Worm (Caenorhabditis elegans): ENCODE measurements around the gene zip-11.

Gene zip-11

DNA sequence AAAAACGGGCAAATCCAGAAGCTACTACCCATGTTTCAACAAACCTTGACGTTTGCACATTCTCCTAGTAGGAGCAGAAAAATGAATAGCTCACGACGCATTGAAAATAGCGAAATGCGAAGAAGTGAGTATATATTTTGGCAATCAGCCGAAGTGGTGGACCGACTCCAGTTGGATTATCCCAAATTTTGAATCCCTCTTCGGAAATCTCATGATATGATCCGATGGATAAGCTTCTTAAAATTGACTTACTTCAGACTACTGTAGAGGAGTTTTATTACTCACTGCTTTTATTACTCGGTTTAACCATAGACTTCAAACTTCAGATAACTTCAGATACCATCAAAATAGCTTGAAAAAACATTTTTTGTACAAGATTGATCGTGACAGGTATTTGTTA is 21.8 kb upstream of the zip-11 start, which contains the start of gene gcy-23:
TSS of gene gcy-23 (minus strand) at position 101 of the 400 bp plus-strand sequence.
- TF ChIP-seq jun-1 (tag; optimal IDR thresholded peaks at IDR 0.05), result no peak
- TF ChIP-seq mdl-1 (tag; optimal IDR thresholded peaks at IDR 0.05), result no peak
- TF ChIP-seq efl-1 (optimal IDR thresholded peaks at IDR 0.05), result no peak
- TF ChIP-seq efl-1 (GFP tag; optimal IDR thresholded peaks at IDR 0.05 in 1 of 2), result no peak
- TF ChIP-seq F16B12.6 (tag; optimal IDR thresholded peaks at IDR 0.05), result no peak
- TF ChIP-seq egl-27 (tag; optimal IDR thresholded peaks at IDR 0.05), result no peak
- TF ChIP-seq egl-13 (tag; optimal IDR thresholded peaks at IDR 0.05), result no peak
- TF ChIP-seq ztf-11 (tag; optimal IDR thresholded peaks at IDR 0.05), result no peak
- TF ChIP-seq aha-1 (tag; optimal IDR thresholded peaks at IDR 0.05), result no peak
- no peak for TF ChIP-seq xbp-1 (tag; optimal IDR thresholded peaks at IDR 0.05)
- no peak for TF ChIP-seq ceh-8 (GFP tag; optimal IDR thresholded peaks at IDR 0.05)
- no peak for TF ChIP-seq ztf-4 (tag; optimal IDR thresholded peaks at IDR 0.05)
- no peak for TF ChIP-seq elt-3 (tag; optimal IDR thresholded peaks at IDR 0.05)
- TF ChIP-seq dsc-1 (tag; optimal IDR thresholded peaks at IDR 0.05), result no peak

DNA sequence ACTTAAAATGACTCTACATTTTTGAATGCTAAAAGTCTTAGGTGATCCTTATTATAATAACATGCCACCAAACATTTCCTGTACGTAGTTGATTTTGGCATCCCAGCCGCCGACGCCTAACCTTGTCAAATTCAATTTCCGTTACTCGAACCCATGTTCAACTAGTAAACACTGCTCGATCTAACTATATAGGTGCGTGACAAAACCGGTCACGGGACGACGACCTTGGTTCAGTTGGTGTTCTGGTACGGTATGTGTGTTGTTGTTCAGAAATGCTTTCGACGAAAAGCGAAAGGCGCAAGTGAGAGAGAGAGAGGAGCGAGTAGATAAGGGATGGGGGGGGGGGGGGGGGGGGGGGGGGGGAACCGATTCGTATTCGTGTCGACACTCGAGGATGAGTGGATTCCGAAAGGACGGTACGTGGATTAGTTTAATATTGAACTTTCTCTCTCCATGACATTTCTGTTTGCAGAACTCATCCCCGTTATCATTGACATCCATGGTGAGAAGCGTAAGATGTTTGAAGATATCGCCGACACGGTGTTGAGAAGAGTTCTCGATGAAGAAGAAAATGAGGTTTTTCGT is 19.0 kb upstream of the zip-11 start, which contains the start of gene W08E12.8:
TSS of gene W08E12.8 (plus strand) at position 395 of the 585 bp plus-strand sequence.
- TF ChIP-seq nhr-85 (tag), result peak; percentile 70
- no peak for TF ChIP-seq ets-5 (GFP tag; IDR thresholded peaks at IDR 0.05)
- peak; percentile 5 for TF ChIP-seq snu-23 (GFP tag; optimal IDR thresholded peaks at IDR 0.05)
- TF ChIP-seq lin-13 (GFP tag; optimal IDR thresholded peaks at IDR 0.05), result no peak
- peak; percentile 26 for TF ChIP-seq blmp-1 (tag; optimal IDR thresholded peaks at IDR 0.05)
- TF ChIP-seq grh-1 (GFP tag; IDR thresholded peaks at IDR 0.05), result no peak
- TF ChIP-seq vab-15 (tag; optimal IDR thresholded peaks at IDR 0.05), result no peak
- TF ChIP-seq nhr-237 (tag; optimal IDR thresholded peaks at IDR 0.05), result no peak
- no peak for TF ChIP-seq lin-39 (tag; optimal IDR thresholded peaks at IDR 0.05)

DNA sequence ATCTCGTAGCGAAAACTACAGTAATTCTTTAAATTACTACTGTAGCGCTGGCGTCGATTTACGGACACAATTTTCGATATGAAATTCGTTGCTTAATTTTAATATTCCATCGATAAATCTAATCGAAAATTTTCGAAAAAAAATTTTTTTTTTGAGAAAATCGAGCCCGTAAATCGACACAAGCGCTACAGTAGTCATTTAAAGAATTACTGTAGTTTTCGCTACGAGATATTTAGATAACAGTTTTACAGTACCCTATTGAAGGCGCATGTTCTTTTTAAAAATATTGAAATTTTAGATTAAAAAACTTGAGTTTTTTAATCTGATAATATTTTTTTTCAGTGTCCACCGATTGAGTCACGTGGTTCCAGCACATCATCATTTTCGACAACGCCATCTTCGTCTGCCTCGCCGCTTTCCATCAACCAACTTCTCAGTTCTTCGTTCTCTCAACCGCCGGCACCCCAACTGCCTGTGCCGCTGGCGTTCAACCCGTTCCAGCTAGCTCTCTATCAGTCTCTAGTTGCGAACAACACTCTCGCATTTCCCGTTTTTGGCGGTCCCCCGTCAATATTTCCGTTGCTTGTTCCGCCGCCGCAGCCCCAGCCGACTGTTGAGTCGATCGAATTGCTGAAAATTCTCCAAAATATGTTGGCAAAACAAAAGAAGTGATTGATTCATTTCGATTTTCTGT is 17.1 kb upstream of the zip-11 start:
- TF ChIP-seq efl-1 (optimal IDR thresholded peaks at IDR 0.05) (no peak), efl-1 (GFP tag; optimal IDR thresholded peaks at IDR 0.05 in 1 of 2) (peak in 1 of 2 experiments; percentile 79), nhr-76 (tag; optimal IDR thresholded peaks at IDR 0.05) (no peak), alr-1 (tag; optimal IDR thresholded peaks at IDR 0.05; ENCODE audit: borderline replicate concordance) (peak; percentile 62), swsn-7 (tag; optimal IDR thresholded peaks at IDR 0.05) (no peak), elt-3 (tag; optimal IDR thresholded peaks at IDR 0.05) (no peak)

DNA sequence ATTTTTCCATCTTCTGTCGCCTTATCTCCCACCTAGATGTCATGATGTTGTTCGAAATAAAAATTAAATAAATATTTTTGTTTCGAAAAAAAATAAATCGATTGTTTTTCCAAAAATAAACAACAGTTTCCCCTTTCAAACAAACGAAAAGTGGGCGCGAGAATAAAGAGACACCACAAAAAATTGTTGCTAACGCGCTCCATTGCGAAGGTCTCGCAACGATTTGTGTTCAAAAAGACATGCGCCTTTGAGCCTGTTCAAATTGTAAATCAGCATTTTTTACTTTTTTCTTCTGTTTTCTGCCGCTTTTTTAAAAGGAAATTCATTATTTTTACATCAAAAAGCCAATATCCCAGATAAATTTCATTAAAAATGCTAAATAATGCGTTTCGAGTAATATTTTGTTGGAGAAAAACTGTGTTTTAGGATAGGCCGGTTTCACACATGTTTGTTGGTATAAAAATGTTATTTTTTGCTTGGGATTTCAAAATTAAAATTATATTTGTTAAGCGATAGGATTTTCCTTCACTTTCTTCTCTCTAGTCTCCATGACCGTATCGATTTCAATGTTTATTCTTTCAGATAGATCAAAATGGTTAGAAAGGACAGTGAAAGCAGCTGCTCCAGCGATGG is 16.4 kb upstream of the zip-11 start, which contains the start of gene W08E12.7:
TSS of gene W08E12.7 (plus strand) at position 583 of the 633 bp plus-strand sequence.
- TF ChIP-seq C04F5.9 (tag; optimal IDR thresholded peaks at IDR 0.05), result peak; percentile 80
- no peak for TF ChIP-seq nhr-76 (tag; optimal IDR thresholded peaks at IDR 0.05)
- TF ChIP-seq unc-62 (GFP tag; optimal IDR thresholded peaks at IDR 0.05), result no peak
- no peak for TF ChIP-seq nhr-28 (tag; optimal IDR thresholded peaks at IDR 0.05)
- TF ChIP-seq hlh-4 (tag; optimal IDR thresholded peaks at IDR 0.05), result no peak
- peak; percentile 93 to 94 (median 93) for TF ChIP-seq dpl-1 (GFP tag; optimal IDR thresholded peaks at IDR 0.05)
- peak; percentile 89 for TF ChIP-seq unc-86 (tag; optimal IDR thresholded peaks at IDR 0.05)
- TF ChIP-seq ceh-8 (GFP tag; optimal IDR thresholded peaks at IDR 0.05), result peak; percentile 54
- peak in 1 of 2 experiments; percentile 96 for TF ChIP-seq mdl-1 (tag; optimal IDR thresholded peaks at IDR 0.05)
- peak; percentile 84 for TF ChIP-seq aly-2 (tag; optimal IDR thresholded peaks at IDR 0.05)
- peak; percentile 89 for TF ChIP-seq hpl-2 (GFP tag; optimal IDR thresholded peaks at IDR 0.05)
- peak; percentile 94 for TF ChIP-seq nhr-20 (tag; optimal IDR thresholded peaks at IDR 0.05)
- TF ChIP-seq mep-1 (tag; optimal IDR thresholded peaks at IDR 0.05), result peak; percentile 99
- TF ChIP-seq ztf-11 (tag; optimal IDR thresholded peaks at IDR 0.05), result peak in 1 of 2 experiments; percentile 78
- peak; percentile 98 for TF ChIP-seq unc-130 (tag; optimal IDR thresholded peaks at IDR 0.05)
- no peak for TF ChIP-seq fkh-4 (tag; optimal IDR thresholded peaks at IDR 0.05; ENCODE audit: borderline replicate concordance)
- TF ChIP-seq mab-9 (GFP tag; IDR thresholded peaks at IDR 0.05), result peak; percentile 82
- TF ChIP-seq egl-27 (tag; optimal IDR thresholded peaks at IDR 0.05), result no peak
- TF ChIP-seq ceh-88 (GFP tag; IDR thresholded peaks at IDR 0.05), result peak; percentile 85
- peak; percentile 97 for TF ChIP-seq fkh-8 (tag; optimal IDR thresholded peaks at IDR 0.05)
- TF ChIP-seq C16A3.4 (tag; optimal IDR thresholded peaks at IDR 0.05), result peak; percentile 98
- peak; percentile 90 for TF ChIP-seq fos-1 (tag; optimal IDR thresholded peaks at IDR 0.05)
- no peak for TF ChIP-seq unc-30 (tag; optimal IDR thresholded peaks at IDR 0.05)
- TF ChIP-seq unc-98 (GFP tag; IDR thresholded peaks at IDR 0.05), result no peak; the same call in 1 of the 2 replicates

Data from whole organism, L1 larva.